Worm (Caenorhabditis elegans) whole organism, L1 larva: ENCODE measurements around the gene srh-251.
A peak's percentile ranks its signal among the peaks of the same experiment; 100 is the strongest.

Source experiments
- F16B12.6 ChIP-seq: fragments of 150-350 bp; optimal IDR thresholded peaks from 2 replicates; lab custom pipeline; 2014; ENCODE audit warnings: missing biosample characterization, missing genetic modification characterization
- blmp-1 ChIP-seq: fragments of 150-350 bp; optimal IDR thresholded peaks from 2 replicates; lab custom pipeline; 2014; ENCODE audit warnings: missing biosample characterization, missing genetic modification characterization
- ceh-63 ChIP-seq: fragments of 200-800 bp; sonication (Bioruptor generic); optimal IDR thresholded peaks from 2 replicates; lab custom pipeline; 2018; ENCODE audit warnings: mild to moderate bottlenecking, missing genetic modification characterization, missing compliant biosample characterization
- ceh-8 ChIP-seq: fragments of 200-800 bp; sonication (Bioruptor generic); optimal IDR thresholded peaks from 2 replicates; lab custom pipeline; 2018; ENCODE audit warnings: mild to moderate bottlenecking, missing genetic modification characterization, moderate library complexity, missing compliant biosample characterization
- ceh-82 ChIP-seq, 3 experiments: fragments of 150-350 bp in 1 of 3; sonication (generic microtip) in 2 of 3; optimal IDR thresholded peaks; 2 replicates each; lab custom pipeline; 2014 to 2017; ENCODE audit warnings: missing biosample characterization in 3 of 3, missing genetic modification characterization in 3 of 3
- ceh-88 ChIP-seq: fragments of 200-800 bp; sonication (Bioruptor generic); IDR thresholded peaks from 2 replicates; pipeline ENCODE4 v1.3.6; 2022; ENCODE audit warnings: missing genetic modification characterization, missing compliant biosample characterization
- efl-1 ChIP-seq, 4 experiments: fragments of 150-350 bp; optimal IDR thresholded peaks in 3 of 4; peaks in 1 of 4; 1 replicate in 1 of 4; 2 replicates in 3 of 4; lab custom pipeline; 2014; ENCODE audit warnings: missing biosample characterization in 2 of 4, missing genetic modification characterization in 2 of 4, missing genetic modification reagents in 2 of 4
- elt-2 ChIP-seq: sonication (generic microtip); optimal IDR thresholded peaks from 2 replicates; lab custom pipeline; 2016; ENCODE audit warnings: missing genetic modification characterization, mild to moderate bottlenecking, inconsistent platforms, missing compliant biosample characterization, missing genetic modification reagents
- fkh-10 ChIP-seq: sonication (generic microtip); optimal IDR thresholded peaks from 2 replicates; lab custom pipeline; 2017; ENCODE audit warnings: missing biosample characterization, missing genetic modification reagents, missing genetic modification characterization
- fkh-8 ChIP-seq: sonication (generic microtip); optimal IDR thresholded peaks from 2 replicates; lab custom pipeline; 2016; ENCODE audit warnings: mild to moderate bottlenecking, missing genetic modification characterization, missing compliant biosample characterization
- grh-1 ChIP-seq: fragments of 200-800 bp; sonication (Bioruptor generic); IDR thresholded peaks from 2 replicates; pipeline ENCODE4 v1.3.6; 2022; ENCODE audit warnings: missing genetic modification reagents, missing genetic modification characterization, missing compliant biosample characterization
- hlh-4 ChIP-seq: sonication (generic microtip); optimal IDR thresholded peaks from 2 replicates; lab custom pipeline; 2016; ENCODE audit warnings: mild to moderate bottlenecking, missing genetic modification characterization, missing compliant biosample characterization
- lin-13 ChIP-seq: fragments of 150-350 bp; optimal IDR thresholded peaks from 2 replicates; lab custom pipeline; 2014; ENCODE audit warnings: missing biosample characterization, missing genetic modification reagents, missing genetic modification characterization
- lin-35 ChIP-seq, 2 experiments: fragments of 150-350 bp; optimal IDR thresholded peaks; 2 replicates each; lab custom pipeline; 2014; ENCODE audit warnings: missing biosample characterization in 2 of 2, missing genetic modification characterization in 2 of 2, missing genetic modification reagents in 2 of 2
- lir-3 ChIP-seq: sonication (generic microtip); optimal IDR thresholded peaks from 2 replicates; lab custom pipeline; 2016; ENCODE audit warnings: mild to moderate bottlenecking, missing genetic modification characterization, moderate library complexity, missing compliant biosample characterization; ENCODE audit not compliant: poor library complexity
- lsy-2 ChIP-seq, 2 experiments: fragments of 150-350 bp; optimal IDR thresholded peaks; 2 replicates each; lab custom pipeline; 2014; ENCODE audit warnings: missing biosample characterization in 2 of 2, missing genetic modification characterization in 2 of 2
- mdl-1 ChIP-seq, 2 experiments: fragments of 150-350 bp; optimal IDR thresholded peaks; 2 replicates each; lab custom pipeline; 2014 to 2017; ENCODE audit warnings: missing biosample characterization in 2 of 2, missing genetic modification characterization in 2 of 2, inconsistent platforms in 1 of 2
- mef-2 ChIP-seq: fragments of 150-350 bp; optimal IDR thresholded peaks from 2 replicates; lab custom pipeline; 2014; ENCODE audit warnings: missing biosample characterization, missing genetic modification characterization
- mep-1 ChIP-seq: fragments of 150-350 bp; optimal IDR thresholded peaks from 2 replicates; lab custom pipeline; 2014; ENCODE audit warnings: missing biosample characterization, missing genetic modification characterization
- nhr-11 ChIP-seq: fragments of 150-350 bp; optimal IDR thresholded peaks from 2 replicates; lab custom pipeline; 2014; ENCODE audit warnings: missing biosample characterization, missing genetic modification characterization
- nhr-12 ChIP-seq: sonication (generic microtip); optimal IDR thresholded peaks from 2 replicates; lab custom pipeline; 2017; ENCODE audit warnings: missing biosample characterization, missing genetic modification characterization
- nhr-237 ChIP-seq: fragments of 150-350 bp; optimal IDR thresholded peaks from 2 replicates; lab custom pipeline; 2014; ENCODE audit warnings: missing biosample characterization, missing genetic modification characterization
- nhr-71 ChIP-seq: sonication (generic microtip); optimal IDR thresholded peaks from 2 replicates; lab custom pipeline; 2016; ENCODE audit warnings: mild to moderate bottlenecking, missing genetic modification characterization, moderate library complexity, missing compliant biosample characterization
- nhr-76 ChIP-seq: sonication (generic microtip); optimal IDR thresholded peaks from 2 replicates; lab custom pipeline; 2017; ENCODE audit warnings: missing biosample characterization, missing genetic modification characterization
- rnt-1 ChIP-seq: sonication (generic microtip); optimal IDR thresholded peaks from 2 replicates; lab custom pipeline; 2016; ENCODE audit warnings: mild to moderate bottlenecking, missing genetic modification characterization, moderate library complexity, missing compliant biosample characterization
- snpc-4 ChIP-seq: fragments of 150-350 bp; optimal IDR thresholded peaks from 2 replicates; lab custom pipeline; 2014; ENCODE audit warnings: missing biosample characterization, missing genetic modification characterization
- unc-130 ChIP-seq: fragments of 150-350 bp; optimal IDR thresholded peaks from 2 replicates; lab custom pipeline; 2017; ENCODE audit warnings: missing biosample characterization, missing genetic modification characterization, inconsistent platforms
- unc-86 ChIP-seq: sonication (generic microtip); optimal IDR thresholded peaks from 2 replicates; lab custom pipeline; 2016; ENCODE audit warnings: missing genetic modification characterization, missing compliant biosample characterization
- vab-15 ChIP-seq: sonication (generic microtip); optimal IDR thresholded peaks from 2 replicates; lab custom pipeline; 2017; ENCODE audit warnings: missing genotype, mild to moderate bottlenecking, missing genetic modification characterization, missing compliant biosample characterization
- xbp-1 ChIP-seq: sonication (generic microtip); optimal IDR thresholded peaks from 2 replicates; lab custom pipeline; 2016; ENCODE audit warnings: missing genetic modification characterization, missing compliant biosample characterization
- zag-1 ChIP-seq: fragments of 150-350 bp; optimal IDR thresholded peaks from 2 replicates; lab custom pipeline; 2014; ENCODE audit warnings: missing biosample characterization, missing genetic modification characterization
- ztf-4 ChIP-seq: fragments of 150-350 bp; optimal IDR thresholded peaks from 2 replicates; lab custom pipeline; 2014; ENCODE audit warnings: missing biosample characterization, missing genetic modification characterization

The srh-251 gene

ce11 chrV:15412625-15413024, 32.9 kb upstream of the srh-251 start, which contains the start of gene srbc-63:
srbc-63 (minus strand) TSS chrV:15412725.
- TF ChIP-seq rnt-1 (tag; lab: Kevin White, UChicago) (no peak), ceh-63 (GFP tag; lab: Kevin White, UChicago) (no peak), vab-15 (no peak), grh-1 (GFP tag; lab: Robert Waterston, UW) (no peak), lir-3 (tag; lab: Kevin White, UChicago) (no peak), unc-86 (tag; lab: Kevin White, UChicago) (no peak), fkh-8 (tag; lab: Kevin White, UChicago) (no peak), ceh-82 (tag; optimal IDR thresholded peaks at IDR 0.05; lab: Kevin White, UChicago) (no peak), lin-13 (GFP tag; lab: Kevin White, UChicago) (no peak), ceh-8 (GFP tag; lab: Kevin White, UChicago) (no peak)

- no peak for TF ChIP-seq blmp-1 (tag; lab: Kevin White, UChicago)
- TF ChIP-seq unc-130 (tag; lab: Kevin White, UChicago): no peak
- TF ChIP-seq mef-2 (tag; lab: Kevin White, UChicago): no peak
- TF ChIP-seq unc-86 (tag; lab: Kevin White, UChicago): no peak
- no peak for TF ChIP-seq grh-1 (GFP tag; lab: Robert Waterston, UW)
- TF ChIP-seq mdl-1 (tag; optimal IDR thresholded peaks at IDR 0.05; lab: Kevin White, UChicago): no peak
- TF ChIP-seq F16B12.6: no peak
- TF ChIP-seq xbp-1 (tag; lab: Kevin White, UChicago): no peak
- TF ChIP-seq nhr-71 (tag; lab: Kevin White, UChicago): no peak
- TF ChIP-seq mep-1: no peak
- TF ChIP-seq lsy-2 (tag; optimal IDR thresholded peaks at IDR 0.05; lab: Kevin White, UChicago): no peak
- no peak for TF ChIP-seq ceh-88 (GFP tag; lab: Robert Waterston, UW)
Measured at ce11 chrV:15406928-15407327, 27.2 kb upstream of the srh-251 start, which contains the start of gene srh-257. srh-257 (plus strand) TSS chrV:15407228.

- TF ChIP-seq ceh-63 (GFP tag; lab: Kevin White, UChicago) (no peak), nhr-12 (tag; lab: Kevin White, UChicago) (no peak), nhr-11 (no peak), lin-35 (GFP tag; optimal IDR thresholded peaks at IDR 0.05; lab: Kevin White, UChicago) (no peak), nhr-237 (tag; lab: Kevin White, UChicago) (no peak), nhr-76 (tag; lab: Kevin White, UChicago) (no peak), nhr-71 (tag; lab: Kevin White, UChicago) (no peak), grh-1 (GFP tag; lab: Robert Waterston, UW) (no peak)
Measured at ce11 chrV:15404859-15405258, 25.1 kb upstream of the srh-251 start, which contains the start of gene srh-258. srh-258 (plus strand) TSS chrV:15405159.

- TF ChIP-seq elt-2: peak; percentile 3
- TF ChIP-seq ztf-4: no peak
Measured at ce11 chrV:15401856-15402314, 22.2 kb upstream of the srh-251 start, which contains the start of gene fbxa-135. fbxa-135 (plus strand) TSS chrV:15402264.

ce11 chrV:15399691-15400377, 20.1 kb upstream of the srh-251 start, which contains the start of the genes T06E6.15 and sri-7:
T06E6.15 (minus strand) TSS chrV:15399791.
sri-7 (plus strand) TSS chrV:15400327.
- TF ChIP-seq hlh-4 (peak; percentile 89), zag-1 (tag; lab: Kevin White, UChicago) (no peak), snpc-4 (tag; lab: Kevin White, UChicago) (no peak), fkh-10 (no peak), efl-1 (optimal IDR thresholded peaks at IDR 0.05; lab: Kevin White, UChicago) (no peak), efl-1 (GFP tag; optimal IDR thresholded peaks at IDR 0.05 in 1 of 2; lab: Kevin White, UChicago) (peak in 1 of 2 experiments; percentile 40)
- TF ChIP-seq, all 84 proteins: peak for 2
